Worm (Caenorhabditis elegans) whole organism, L4 larva: Measurements from ENCODE around the gene F40G12.6.

Experiments
- daf-16 ChIP-seq, 3 experiments: sonication (generic microtip); optimal IDR thresholded peaks; 2 replicates each; lab custom pipeline; 2016 to 2017; ENCODE audit warnings: missing genetic modification characterization in 3 of 3, missing genetic modification reagents in 3 of 3, mild to moderate bottlenecking in 2 of 3, missing compliant biosample characterization in 2 of 3, missing biosample characterization in 1 of 3, moderate library complexity in 1 of 3
- pha-4 ChIP-seq, 2 experiments: fragments of 150-350 bp in 1 of 2; fragments of 200-800 bp in 1 of 2; sonication (Bioruptor generic) in 1 of 2; IDR thresholded peaks in 1 of 2; optimal IDR thresholded peaks in 1 of 2; 2 replicates each; pipeline versions ENCODE4 v1.3.6 to Lab custom; 2014 to 2022; ENCODE audit warnings: missing genetic modification characterization in 2 of 2, missing genetic modification reagents in 2 of 2, missing biosample characterization in 1 of 2, missing compliant biosample characterization in 1 of 2
- pqm-1 ChIP-seq: sonication (generic microtip); optimal IDR thresholded peaks from 2 replicates; lab custom pipeline; 2017; ENCODE audit warnings: missing biosample characterization, missing genetic modification characterization
- sdz-12 ChIP-seq: fragments of 200-800 bp; sonication (Bioruptor generic); optimal IDR thresholded peaks from 2 replicates; lab custom pipeline; 2018; ENCODE audit warnings: mild to moderate bottlenecking, missing genetic modification characterization, missing compliant biosample characterization
- skn-1 ChIP-seq: fragments of 150-350 bp; optimal IDR thresholded peaks from 2 replicates; lab custom pipeline; 2014; ENCODE audit warnings: missing biosample characterization, missing genetic modification characterization
- zip-2 ChIP-seq: fragments of 150-350 bp; optimal IDR thresholded peaks from 2 replicates; lab custom pipeline; 2014; ENCODE audit warnings: missing biosample characterization, missing genetic modification characterization
- ztf-7 ChIP-seq: fragments of 150-350 bp; optimal IDR thresholded peaks from 2 replicates; lab custom pipeline; 2014; ENCODE audit warnings: missing biosample characterization, missing genetic modification characterization

- no peak for TF ChIP-seq ztf-7
- no peak for TF ChIP-seq sdz-12 (GFP tag; lab: Kevin White, UChicago)
- TF ChIP-seq daf-16 (GFP tag; optimal IDR thresholded peaks at IDR 0.05; lab: Kevin White, UChicago), result no peak
- no peak for TF ChIP-seq daf-16 (tag; optimal IDR thresholded peaks at IDR 0.05; lab: Kevin White, UChicago)
- TF ChIP-seq skn-1 (tag; lab: Kevin White, UChicago), result no peak
- TF ChIP-seq pha-4 (GFP tag; IDR thresholded peaks at IDR 0.05; lab: Robert Waterston, UW), result no peak; the same call in 1 of the 2 replicates
- TF ChIP-seq pha-4 (tag; optimal IDR thresholded peaks at IDR 0.05; lab: Kevin White, UChicago), result no peak
- TF ChIP-seq zip-2 (tag; lab: Kevin White, UChicago), result no peak
- no peak for TF ChIP-seq pqm-1 (tag; lab: Kevin White, UChicago)
These were observed 32.2 kb downstream of the F40G12.6 start, which contains the start of gene K02E11.10 for ce11 chrV:14240694-14241201.
